Fruit fly (Drosophila melanogaster): Measurements from ENCODE around the gene Sec16.

Gene Sec16

DNA sequence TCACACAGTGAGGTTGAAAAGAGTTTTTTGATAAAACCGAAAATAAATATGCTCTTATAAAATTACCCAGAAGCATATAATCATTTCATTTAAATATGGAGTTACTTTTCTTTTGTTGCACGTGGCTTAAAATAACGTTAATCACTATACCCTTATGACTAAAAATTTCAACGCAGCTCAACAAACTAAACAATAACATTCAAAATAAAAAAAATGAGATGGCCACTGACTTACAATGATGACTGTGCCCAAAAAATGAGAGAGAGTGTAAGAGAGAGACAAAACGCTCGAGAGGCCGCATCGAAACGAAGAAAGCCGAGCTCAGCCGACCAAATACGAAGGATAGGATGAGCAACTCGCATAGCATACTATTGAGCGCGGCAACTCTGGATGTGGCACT, 48.2 kb upstream of the Sec16 start (continued):
- TF ChIP-seq kah (GFP tag; optimal IDR thresholded peaks at IDR 0.05) (peak; percentile 16), Abd-B (GFP tag; optimal IDR thresholded peaks at IDR 0.05) (no peak)

DNA sequence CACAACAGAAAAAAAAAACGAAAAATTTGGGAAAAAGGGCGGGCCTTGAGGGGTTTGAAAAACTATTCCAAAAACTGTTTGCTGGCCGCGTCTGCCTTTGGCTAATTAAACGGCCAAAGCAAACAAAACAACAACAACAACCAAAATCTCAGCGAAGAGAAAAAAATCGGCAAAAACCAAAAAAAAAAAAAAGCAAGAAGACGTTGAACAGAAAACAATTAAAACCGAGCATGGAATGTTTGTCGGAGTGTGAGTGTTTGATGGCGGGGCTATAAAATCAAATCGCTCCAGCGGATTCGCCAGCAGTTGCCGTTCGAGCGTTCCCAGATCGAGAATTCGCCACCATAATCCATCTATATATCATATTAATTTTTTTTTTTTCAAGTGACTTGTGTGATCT, 43.0 kb upstream of the Sec16 start, which contains the start of gene Cpr11B:
Cpr11B (plus strand) TSS at position 301 of the 400 bp plus-strand sequence.
- TF ChIP-seq en (GFP tag; optimal IDR thresholded peaks at IDR 0.05): no peak
- TF ChIP-seq Usf (GFP tag; optimal IDR thresholded peaks at IDR 0.05): no peak
- no peak for TF ChIP-seq CG9797 (GFP tag; optimal IDR thresholded peaks at IDR 0.05)
- no peak for TF ChIP-seq CG17829 (tag; optimal IDR thresholded peaks at IDR 0.05)
- TF ChIP-seq sna (GFP tag; IDR thresholded peaks at IDR 0.05; ENCODE audit: partially characterized antibody): no peak
- no peak for TF ChIP-seq CG1602 (GFP tag; optimal IDR thresholded peaks at IDR 0.05)
- no peak for TF ChIP-seq da (GFP tag; optimal IDR thresholded peaks at IDR 0.05)
- no peak for TF ChIP-seq CG16813 (GFP tag; IDR thresholded peaks at IDR 0.05; ENCODE audit: partially characterized antibody)
- TF ChIP-seq Dip3 (GFP tag; optimal IDR thresholded peaks at IDR 0.05): no peak
- no peak for TF ChIP-seq amos (GFP tag; IDR thresholded peaks at IDR 0.05; ENCODE audit: partially characterized antibody)
- TF ChIP-seq CG43689 (GFP tag; IDR thresholded peaks at IDR 0.05): no peak
- TF ChIP-seq HHEX (GFP tag; optimal IDR thresholded peaks at IDR 0.05): no peak

DNA sequence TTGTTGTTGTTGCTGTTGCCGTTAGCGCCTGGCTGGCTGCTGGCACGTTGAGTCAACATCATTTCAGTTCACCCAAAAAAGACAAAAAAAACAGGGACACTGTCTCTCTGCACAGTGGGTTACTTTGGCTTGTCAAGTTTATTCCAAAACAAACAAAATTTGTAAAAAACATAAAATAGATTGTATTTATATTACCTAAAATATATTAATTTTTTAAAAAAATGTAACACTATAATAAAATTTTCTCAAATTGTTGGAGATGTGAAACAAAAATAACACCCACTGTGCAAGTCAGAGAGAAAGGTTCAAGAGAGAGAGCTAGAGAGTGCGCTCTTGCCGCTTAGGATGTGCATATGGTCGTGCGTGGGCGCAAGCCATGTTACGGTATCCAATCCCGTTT, 28.2 kb upstream of the Sec16 start:
- TF ChIP-seq Dip3 (GFP tag; optimal IDR thresholded peaks at IDR 0.05): no peak
- peak; percentile 81 for TF ChIP-seq CG11695 (GFP tag; IDR thresholded peaks at IDR 0.05)
- TF ChIP-seq tio (GFP tag; optimal IDR thresholded peaks at IDR 0.05): peak; percentile 49
- TF ChIP-seq crc (GFP tag; optimal IDR thresholded peaks at IDR 0.05): no peak
- peak; percentile 33; the same call in 1 of the 2 replicates for TF ChIP-seq ham (GFP tag; IDR thresholded peaks at IDR 0.05)
- TF ChIP-seq CG12236 (GFP tag; optimal IDR thresholded peaks at IDR 0.05): no peak
- no peak for TF ChIP-seq ash1 (GFP tag; optimal IDR thresholded peaks at IDR 0.05)
- peak; percentile 46 for TF ChIP-seq CG12942 (GFP tag; optimal IDR thresholded peaks at IDR 0.05)
- peak; percentile 61 for TF ChIP-seq nerfin-1 (tag; optimal IDR thresholded peaks at IDR 0.05)
- TF ChIP-seq CG6791 (GFP tag; IDR thresholded peaks at IDR 0.05; ENCODE audit: partially characterized antibody): no peak
- TF ChIP-seq unpg (GFP tag; optimal IDR thresholded peaks at IDR 0.05): peak; percentile 85
- peak; percentile 42 for TF ChIP-seq CG11723 (GFP tag; optimal IDR thresholded peaks at IDR 0.05)
- no peak for TF ChIP-seq Sry-β (GFP tag; optimal IDR thresholded peaks at IDR 0.05)
- no peak for TF ChIP-seq dm (GFP tag; optimal IDR thresholded peaks at IDR 0.05)
- TF ChIP-seq ems (GFP tag; optimal IDR thresholded peaks at IDR 0.05): peak; percentile 28
- TF ChIP-seq grau (tag; optimal IDR thresholded peaks at IDR 0.05): peak; percentile 87
- TF ChIP-seq CG6272 (GFP tag; IDR thresholded peaks at IDR 0.05): peak; percentile 53
- no peak for TF ChIP-seq da (GFP tag; optimal IDR thresholded peaks at IDR 0.05)
- TF ChIP-seq Ets65A (GFP tag): no peak
- TF ChIP-seq kah (GFP tag; optimal IDR thresholded peaks at IDR 0.05): peak; percentile 65
- TF ChIP-seq CG13287 (GFP tag; IDR thresholded peaks at IDR 0.05; ENCODE audit: partially characterized antibody): no peak
- no peak for TF ChIP-seq CG16813 (GFP tag; IDR thresholded peaks at IDR 0.05; ENCODE audit: partially characterized antibody)
- no peak for TF ChIP-seq bbx (GFP tag; IDR thresholded peaks at IDR 0.05; ENCODE audit: partially characterized antibody)
- TF ChIP-seq CG9876 (GFP tag; optimal IDR thresholded peaks at IDR 0.05): no peak
- peak; percentile 60 for TF ChIP-seq CG14050 (GFP tag; IDR thresholded peaks at IDR 0.05)
- TF ChIP-seq YL-1 (GFP tag; optimal IDR thresholded peaks at IDR 0.05): no peak
- TF ChIP-seq lola (GFP tag; optimal IDR thresholded peaks at IDR 0.05): peak in 1 of 3 experiments; percentile 28
- TF ChIP-seq rib (GFP tag; IDR thresholded peaks at IDR 0.05): peak; percentile 61
- peak; percentile 55 for TF ChIP-seq CG17568 (GFP tag; optimal IDR thresholded peaks at IDR 0.05)
- TF ChIP-seq BEAF-32 (GFP tag; optimal IDR thresholded peaks at IDR 0.05): no peak
- peak; percentile 37 for TF ChIP-seq Ravus (GFP tag; IDR thresholded peaks at IDR 0.05)
- TF ChIP-seq gcm (GFP tag; optimal IDR thresholded peaks at IDR 0.05): peak; percentile 74
- TF ChIP-seq CG13123 (GFP tag; optimal IDR thresholded peaks at IDR 0.05): peak; percentile 26
- no peak for TF ChIP-seq sens (GFP tag)
- TF ChIP-seq lab (GFP tag; optimal IDR thresholded peaks at IDR 0.05): peak; percentile 96
- peak; percentile 55 for TF ChIP-seq CG12104 (GFP tag; optimal IDR thresholded peaks at IDR 0.05)
- peak; percentile 73 for TF ChIP-seq CG9727 (GFP tag; optimal IDR thresholded peaks at IDR 0.05)
